Fruit fly (Drosophila melanogaster): ENCODE measurements around the gene Tim17b1.

Tim17b1 gene

dm6 chr3R:5270806-5271205, 29.1 kb upstream of the Tim17b1 start (continued):
- TF ChIP-seq CG10669 (GFP tag; optimal IDR thresholded peaks at IDR 0.05) (no peak), CG6276 (GFP tag; optimal IDR thresholded peaks at IDR 0.05) (no peak), topi (GFP tag; optimal IDR thresholded peaks at IDR 0.05) (no peak), Sox14 (GFP tag; optimal IDR thresholded peaks at IDR 0.05) (peak; percentile 29), CG31627 (GFP tag; optimal IDR thresholded peaks at IDR 0.05) (peak; percentile 8), esn (GFP tag; optimal IDR thresholded peaks at IDR 0.05) (peak; percentile 24), CG6808 (GFP tag; optimal IDR thresholded peaks at IDR 0.05) (peak; percentile 48), CG16779 (tag; optimal IDR thresholded peaks at IDR 0.05) (no peak), CG7368 (GFP tag; optimal IDR thresholded peaks at IDR 0.05) (no peak), CG6792 (GFP tag; optimal IDR thresholded peaks at IDR 0.05) (peak; percentile 30), CG8119 (GFP tag; IDR thresholded peaks at IDR 0.05) (no peak), Blimp-1 (GFP tag; optimal IDR thresholded peaks at IDR 0.05) (no peak), svp (GFP tag) (no peak), Eip78C (GFP tag) (peak; percentile 77), Hr38 (GFP tag; optimal IDR thresholded peaks at IDR 0.05) (no peak), Eip93F (GFP tag; optimal IDR thresholded peaks at IDR 0.05) (no peak), lz (GFP tag; optimal IDR thresholded peaks at IDR 0.05) (no peak), CG34406 (GFP tag; optimal IDR thresholded peaks at IDR 0.05) (no peak), Sox15 (GFP tag; optimal IDR thresholded peaks at IDR 0.05) (no peak), Lpt (GFP tag; optimal IDR thresholded peaks at IDR 0.05) (peak; percentile 27), CG10631 (GFP tag; optimal IDR thresholded peaks at IDR 0.05) (peak; percentile 17), Ets21C (GFP tag; optimal IDR thresholded peaks at IDR 0.05) (no peak), CG3919 (GFP tag; optimal IDR thresholded peaks at IDR 0.05) (no peak), OdsH (GFP tag; optimal IDR thresholded peaks at IDR 0.05) (peak; percentile 53), Gug (GFP tag; IDR thresholded peaks at IDR 0.05) (no peak), CG15336 (GFP tag; IDR thresholded peaks at IDR 0.05) (peak; percentile 45; the same call in 1 of the 2 replicates)

- TF ChIP-seq CG11902 (GFP tag; optimal IDR thresholded peaks at IDR 0.05) (no peak), acj6 (GFP tag; optimal IDR thresholded peaks at IDR 0.05) (no peak), CG7368 (GFP tag; optimal IDR thresholded peaks at IDR 0.05) (no peak), CG4318 (GFP tag; optimal IDR thresholded peaks at IDR 0.05) (no peak)
Observed at dm6 chr3R:5277735-5278134, 22.2 kb upstream of the Tim17b1 start, which contains the start of gene CG31538. CG31538 (minus strand) TSS chr3R:5277835.

dm6 chr3R:5278627-5279026, 21.3 kb upstream of the Tim17b1 start:
- TF ChIP-seq Hr38 (GFP tag; optimal IDR thresholded peaks at IDR 0.05) (no peak), Hr39 (GFP tag; optimal IDR thresholded peaks at IDR 0.05) (no peak), CG16779 (tag; optimal IDR thresholded peaks at IDR 0.05) (no peak), vri (GFP tag; optimal IDR thresholded peaks at IDR 0.05) (peak; percentile 81)

dm6 chr3R:5279609-5280164, 20.3 kb upstream of the Tim17b1 start:
- TF ChIP-seq dsx (GFP tag; optimal IDR thresholded peaks at IDR 0.05; ENCODE audit: poor library complexity, severe bottlenecking) = no peak

- no peak for TF ChIP-seq CG6854 (GFP tag; optimal IDR thresholded peaks at IDR 0.05)
- TF ChIP-seq dac (GFP tag; optimal IDR thresholded peaks at IDR 0.05) = no peak
- no peak for TF ChIP-seq Sox102F (GFP tag; optimal IDR thresholded peaks at IDR 0.05)
- TF ChIP-seq CG4318 (GFP tag; optimal IDR thresholded peaks at IDR 0.05) = no peak
- TF ChIP-seq svp (GFP tag) = no peak
- TF ChIP-seq CG6792 (GFP tag; optimal IDR thresholded peaks at IDR 0.05) = no peak
Observed at dm6 chr3R:5280380-5280779, 19.6 kb upstream of the Tim17b1 start.
